Worm (Caenorhabditis elegans) whole organism, late embryonic: Measurements from ENCODE around the gene crn-5.

Experiments used
- C38D4.7 ChIP-seq: fragments of 200-800 bp; sonication (Bioruptor generic); optimal IDR thresholded peaks from 2 replicates; lab custom pipeline; 2018; ENCODE audit warnings: mild to moderate bottlenecking, missing genetic modification characterization, moderate library complexity, missing compliant biosample characterization
- F13H6.1 ChIP-seq: sonication (generic microtip); optimal IDR thresholded peaks from 2 replicates; lab custom pipeline; 2016; ENCODE audit warnings: missing genetic modification characterization, missing compliant biosample characterization
- K02D7.2 ChIP-seq: sonication (generic microtip); optimal IDR thresholded peaks from 2 replicates; lab custom pipeline; 2017; ENCODE audit warnings: mild to moderate bottlenecking, missing genetic modification characterization, missing compliant biosample characterization
- K09A11.1 ChIP-seq: sonication (generic microtip); optimal IDR thresholded peaks from 2 replicates; lab custom pipeline; 2017; ENCODE audit warnings: antibody characterized with exemption, mild to moderate bottlenecking, missing genetic modification characterization, missing compliant biosample characterization; ENCODE audit not compliant: insufficient read depth
- T23F11.4 ChIP-seq: fragments of 200-800 bp; sonication (Bioruptor generic); optimal IDR thresholded peaks from 2 replicates; lab custom pipeline; 2018; ENCODE audit warnings: mild to moderate bottlenecking, missing genetic modification characterization, missing compliant biosample characterization
- ama-1 ChIP-seq: fragments of 150-350 bp; optimal IDR thresholded peaks from 2 replicates; lab custom pipeline; 2014
- ceh-14 ChIP-seq: sonication (generic microtip); optimal IDR thresholded peaks from 2 replicates; lab custom pipeline; 2016; ENCODE audit warnings: missing genotype, missing genetic modification characterization, missing compliant biosample characterization
- ceh-19 ChIP-seq: fragments of 200-800 bp; sonication (Bioruptor generic); optimal IDR thresholded peaks from 2 replicates; lab custom pipeline; 2018; ENCODE audit warnings: mild to moderate bottlenecking, missing genetic modification characterization, missing compliant biosample characterization
- ceh-2 ChIP-seq: sonication (generic microtip); optimal IDR thresholded peaks from 2 replicates; lab custom pipeline; 2016; ENCODE audit warnings: missing genotype, missing genetic modification characterization, missing compliant biosample characterization
- ceh-30 ChIP-seq: fragments of 150-350 bp; optimal IDR thresholded peaks from 2 replicates; lab custom pipeline; 2014; ENCODE audit warnings: missing biosample characterization, missing genetic modification characterization
- ceh-48 ChIP-seq: sonication (generic microtip); optimal IDR thresholded peaks from 2 replicates; lab custom pipeline; 2016; ENCODE audit warnings: missing genetic modification characterization, inconsistent platforms, missing compliant biosample characterization
- ceh-6 ChIP-seq: fragments of 200-800 bp; sonication (Bioruptor generic); optimal IDR thresholded peaks from 2 replicates; lab custom pipeline; 2018; ENCODE audit warnings: mild to moderate bottlenecking, missing genetic modification characterization, missing compliant biosample characterization
- che-1 ChIP-seq: sonication (generic microtip); optimal IDR thresholded peaks from 2 replicates; lab custom pipeline; 2016; ENCODE audit warnings: mild to moderate bottlenecking, missing genetic modification characterization, missing compliant biosample characterization
- dve-1 ChIP-seq: sonication (generic microtip); optimal IDR thresholded peaks from 2 replicates; lab custom pipeline; 2017; ENCODE audit warnings: antibody characterized with exemption, mild to moderate bottlenecking, missing genetic modification characterization, missing compliant biosample characterization
- elt-2 ChIP-seq: sonication (generic microtip); optimal IDR thresholded peaks from 2 replicates; lab custom pipeline; 2016; ENCODE audit warnings: missing genetic modification reagents, missing genetic modification characterization, missing compliant biosample characterization
- elt-4 ChIP-seq: sonication (generic microtip); optimal IDR thresholded peaks from 2 replicates; lab custom pipeline; 2016; ENCODE audit warnings: missing genetic modification characterization, missing compliant biosample characterization
- ets-4 ChIP-seq: sonication (generic microtip); optimal IDR thresholded peaks from 2 replicates; lab custom pipeline; 2016; ENCODE audit warnings: missing genetic modification characterization, missing compliant biosample characterization
- fax-1 ChIP-seq: sonication (generic microtip); optimal IDR thresholded peaks from 2 replicates; lab custom pipeline; 2016; ENCODE audit warnings: missing genotype, missing genetic modification characterization, missing compliant biosample characterization
- fkh-10 ChIP-seq: fragments of 150-350 bp; optimal IDR thresholded peaks from 2 replicates; lab custom pipeline; 2014; ENCODE audit warnings: missing biosample characterization, missing genetic modification reagents, missing genetic modification characterization
- fkh-6 ChIP-seq: sonication (generic microtip); optimal IDR thresholded peaks from 2 replicates; lab custom pipeline; 2016; ENCODE audit warnings: missing genetic modification characterization, missing compliant biosample characterization
- gmeb-2 ChIP-seq: sonication (generic microtip); optimal IDR thresholded peaks from 2 replicates; lab custom pipeline; 2016; ENCODE audit warnings: missing genetic modification characterization, inconsistent platforms, missing compliant biosample characterization
- hlh-15 ChIP-seq: sonication (generic microtip); optimal IDR thresholded peaks from 2 replicates; lab custom pipeline; 2016; ENCODE audit warnings: missing genetic modification characterization, missing compliant biosample characterization
- hlh-30 ChIP-seq: sonication (generic microtip); optimal IDR thresholded peaks from 2 replicates; lab custom pipeline; 2017; ENCODE audit warnings: antibody characterized with exemption, missing genetic modification characterization, missing compliant biosample characterization; ENCODE audit not compliant: insufficient read depth
- madf-2 ChIP-seq: sonication (generic microtip); optimal IDR thresholded peaks from 2 replicates; lab custom pipeline; 2017; ENCODE audit warnings: missing genetic modification characterization, missing compliant biosample characterization
- mec-3 ChIP-seq: sonication (generic microtip); optimal IDR thresholded peaks from 2 replicates; lab custom pipeline; 2016; ENCODE audit warnings: borderline replicate concordance, missing genetic modification characterization, missing compliant biosample characterization
- nfya-1 ChIP-seq: sonication (generic microtip); optimal IDR thresholded peaks from 2 replicates; lab custom pipeline; 2017; ENCODE audit warnings: missing genetic modification characterization, mild to moderate bottlenecking, missing compliant biosample characterization, antibody characterized with exemption, moderate library complexity
- nhr-11 ChIP-seq: fragments of 150-350 bp; optimal IDR thresholded peaks from 2 replicates; lab custom pipeline; 2014; ENCODE audit warnings: missing biosample characterization, missing genetic modification characterization
- nhr-232 ChIP-seq: sonication (generic microtip); optimal IDR thresholded peaks from 2 replicates; lab custom pipeline; 2016; ENCODE audit warnings: missing genetic modification characterization, missing compliant biosample characterization
- npax-4 ChIP-seq: sonication (generic microtip); optimal IDR thresholded peaks from 2 replicates; lab custom pipeline; 2016; ENCODE audit warnings: missing genetic modification characterization, missing compliant biosample characterization
- odd-2 ChIP-seq: sonication (generic microtip); optimal IDR thresholded peaks from 2 replicates; lab custom pipeline; 2017; ENCODE audit warnings: antibody characterized with exemption, mild to moderate bottlenecking, missing genetic modification characterization, missing compliant biosample characterization
- pag-3 ChIP-seq: sonication (generic microtip); optimal IDR thresholded peaks from 2 replicates; lab custom pipeline; 2016; ENCODE audit warnings: missing compliant biosample characterization, missing genetic modification characterization, borderline replicate concordance
- pat-9 ChIP-seq: fragments of 200-800 bp; sonication (Bioruptor generic); optimal IDR thresholded peaks from 2 replicates; lab custom pipeline; 2018; ENCODE audit warnings: mild to moderate bottlenecking, missing genetic modification characterization, moderate library complexity, missing compliant biosample characterization
- pax-1 ChIP-seq: fragments of 150-350 bp; optimal IDR thresholded peaks from 2 replicates; lab custom pipeline; 2014; ENCODE audit warnings: missing biosample characterization, missing genetic modification characterization
- pha-2 ChIP-seq: sonication (generic microtip); optimal IDR thresholded peaks from 2 replicates; lab custom pipeline; 2017; ENCODE audit warnings: mild to moderate bottlenecking, missing genetic modification characterization, missing compliant biosample characterization
- pros-1 ChIP-seq: fragments of 150-350 bp; optimal IDR thresholded peaks from 2 replicates; lab custom pipeline; 2014; ENCODE audit warnings: missing biosample characterization, missing genetic modification reagents, missing genetic modification characterization
- ref-2 ChIP-seq: sonication (generic microtip); optimal IDR thresholded peaks from 2 replicates; lab custom pipeline; 2016; ENCODE audit warnings: missing genetic modification characterization, missing compliant biosample characterization
- rnt-1 ChIP-seq: sonication (generic microtip); optimal IDR thresholded peaks from 2 replicates; lab custom pipeline; 2016; ENCODE audit warnings: missing genetic modification characterization, missing compliant biosample characterization
- sdc-2 ChIP-seq: sonication (generic microtip); optimal IDR thresholded peaks from 2 replicates; lab custom pipeline; 2016; ENCODE audit warnings: missing genotype, missing genetic modification characterization, missing compliant biosample characterization
- sox-2 ChIP-seq: fragments of 200-800 bp; sonication (Bioruptor generic); IDR thresholded peaks from 2 replicates; pipeline ENCODE4 v1.3.6; 2022; ENCODE audit warnings: missing genetic modification reagents, missing genetic modification characterization, missing compliant biosample characterization
- sox-4 ChIP-seq: sonication (generic microtip); optimal IDR thresholded peaks from 2 replicates; lab custom pipeline; 2017; ENCODE audit warnings: mild to moderate bottlenecking, missing genetic modification characterization, inconsistent platforms, missing compliant biosample characterization
- syd-9 ChIP-seq: sonication (generic microtip); optimal IDR thresholded peaks from 2 replicates; lab custom pipeline; 2016; ENCODE audit warnings: mild to moderate bottlenecking, missing genetic modification characterization, moderate library complexity, missing compliant biosample characterization
- tbx-2 ChIP-seq: sonication (generic microtip); optimal IDR thresholded peaks from 2 replicates; lab custom pipeline; 2016; ENCODE audit warnings: missing genetic modification characterization, missing compliant biosample characterization
- tbx-7 ChIP-seq: sonication (generic microtip); optimal IDR thresholded peaks from 2 replicates; lab custom pipeline; 2016; ENCODE audit warnings: missing genotype, missing genetic modification characterization, missing compliant biosample characterization
- ttx-3 ChIP-seq: sonication (generic microtip); optimal IDR thresholded peaks from 2 replicates; lab custom pipeline; 2016; ENCODE audit warnings: missing genetic modification reagents, missing genetic modification characterization, missing compliant biosample characterization
- unc-42 ChIP-seq: sonication (generic microtip); optimal IDR thresholded peaks from 2 replicates; lab custom pipeline; 2016; ENCODE audit warnings: missing genotype, missing genetic modification characterization, missing compliant biosample characterization
- unc-55 ChIP-seq: sonication (generic microtip); optimal IDR thresholded peaks from 2 replicates; lab custom pipeline; 2017; ENCODE audit warnings: missing biosample characterization, missing genetic modification reagents, missing genetic modification characterization
- ztf-16 ChIP-seq: sonication (generic microtip); optimal IDR thresholded peaks from 2 replicates; lab custom pipeline; 2017; ENCODE audit warnings: missing genetic modification characterization, missing compliant biosample characterization

crn-5 gene

DNA sequence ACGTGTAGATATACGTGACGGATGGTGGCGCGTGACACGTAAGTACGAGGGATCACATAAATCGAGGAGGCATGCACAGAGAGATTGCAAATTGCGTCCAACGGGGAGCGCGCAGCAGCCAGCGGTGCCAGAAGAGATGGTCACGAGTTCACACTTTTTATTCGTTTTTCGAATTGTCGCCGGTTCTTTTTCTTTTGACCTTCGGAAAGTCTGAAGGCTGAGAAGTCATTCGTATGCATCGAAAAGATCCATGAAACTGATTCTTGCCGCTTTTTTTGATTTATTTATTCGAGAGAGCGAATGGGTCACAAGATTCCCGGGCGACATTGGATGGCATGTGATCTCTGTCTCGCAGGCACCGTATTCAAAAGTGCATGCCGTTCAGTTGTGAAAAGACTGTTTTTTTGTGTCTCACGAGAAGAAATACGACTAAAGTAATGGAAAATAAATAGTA lies 33.6 kb upstream of the crn-5 start (continued):
- peak; percentile 34 for TF ChIP-seq ref-2
- TF ChIP-seq F13H6.1 (tag; lab: Kevin White, UChicago), result no peak
- peak; percentile 24 for TF ChIP-seq nfya-1
- no peak for TF ChIP-seq ttx-3
- TF ChIP-seq hlh-30 (tag; lab: Kevin White, UChicago), result peak; percentile 85
- no peak for TF ChIP-seq nhr-232 (tag; lab: Kevin White, UChicago)
- no peak for TF ChIP-seq fax-1 (tag; lab: Kevin White, UChicago)

- TF ChIP-seq ref-2 (no peak), ama-1 (lab: Kevin White, UChicago) (no peak), nfya-1 (no peak), ceh-14 (tag; lab: Kevin White, UChicago) (no peak), elt-2 (tag; lab: Kevin White, UChicago) (no peak), ceh-2 (tag; lab: Kevin White, UChicago) (no peak), rnt-1 (tag; lab: Kevin White, UChicago) (no peak), unc-55 (GFP tag; lab: Kevin White, UChicago) (no peak), K02D7.2 (tag; lab: Kevin White, UChicago) (no peak), pax-1 (tag; lab: Kevin White, UChicago) (no peak), che-1 (tag; lab: Kevin White, UChicago) (no peak), unc-42 (no peak), ceh-6 (GFP tag; lab: Kevin White, UChicago) (no peak), gmeb-2 (tag; lab: Kevin White, UChicago) (no peak), sox-4 (tag; lab: Kevin White, UChicago) (no peak), nhr-11 (tag; lab: Kevin White, UChicago) (no peak), madf-2 (tag; lab: Kevin White, UChicago) (no peak)
Observed at ce11 chrII:10559671-10560184, 32.8 kb upstream of the crn-5 start.

ce11 chrII:10563368-10563767 lies 29.2 kb upstream of the crn-5 start, which contains the start of gene cdc-48.1:
TSS of gene cdc-48.1 (minus strand) at chrII:10563407.
- TF ChIP-seq nfya-1 (peak; percentile 99), pag-3 (peak; percentile 93), sox-2 (GFP tag; lab: Robert Waterston, UW) (peak; percentile 86), K09A11.1 (tag; lab: Kevin White, UChicago) (peak; percentile 90), fkh-10 (GFP tag; lab: Kevin White, UChicago) (peak; percentile 92), fkh-6 (tag; lab: Kevin White, UChicago) (peak; percentile 24), elt-2 (tag; lab: Kevin White, UChicago) (peak; percentile 96), gmeb-2 (tag; lab: Kevin White, UChicago) (peak; percentile 77), npax-4 (tag; lab: Kevin White, UChicago) (peak; percentile 20), ets-4 (tag; lab: Kevin White, UChicago) (peak; percentile 95), tbx-7 (peak; percentile 68), dve-1 (tag; lab: Kevin White, UChicago) (peak; percentile 99), sdc-2 (tag; lab: Kevin White, UChicago) (peak; percentile 79), hlh-15 (tag; lab: Kevin White, UChicago) (peak; percentile 35), elt-4 (no peak), mec-3 (tag; lab: Kevin White, UChicago) (no peak), ceh-19 (GFP tag; lab: Kevin White, UChicago) (peak; percentile 84), pat-9 (tag; lab: Kevin White, UChicago) (peak; percentile 92), ztf-16 (tag; lab: Kevin White, UChicago) (peak; percentile 91), ref-2 (peak; percentile 99), tbx-2 (tag; lab: Kevin White, UChicago) (peak; percentile 99), ceh-48 (tag; lab: Kevin White, UChicago) (peak; percentile 81), syd-9 (tag; lab: Kevin White, UChicago) (peak; percentile 94), unc-42 (peak; percentile 100), unc-55 (GFP tag; lab: Kevin White, UChicago) (peak; percentile 95), C38D4.7 (GFP tag; lab: Kevin White, UChicago) (peak; percentile 46), ceh-14 (tag; lab: Kevin White, UChicago) (peak; percentile 98), pros-1 (peak; percentile 91), madf-2 (tag; lab: Kevin White, UChicago) (peak; percentile 81), nhr-11 (tag; lab: Kevin White, UChicago) (peak; percentile 100), T23F11.4 (GFP tag; lab: Kevin White, UChicago) (peak; percentile 85), pax-1 (tag; lab: Kevin White, UChicago) (peak; percentile 96), ceh-30 (tag; lab: Kevin White, UChicago) (peak; percentile 95), che-1 (tag; lab: Kevin White, UChicago) (peak; percentile 51), odd-2 (tag; lab: Kevin White, UChicago) (no peak), pha-2 (tag; lab: Kevin White, UChicago) (peak; percentile 82)
